Worm (Caenorhabditis elegans) whole organism, late embryonic: ENCODE results near the gene npr-40.

Source experiments
- F13H6.1 ChIP-seq: sonication (generic microtip); optimal IDR thresholded peaks from 2 replicates; lab custom pipeline; 2016; ENCODE audit warnings: missing genetic modification characterization, missing compliant biosample characterization
- ceh-24 ChIP-seq: sonication (generic microtip); optimal IDR thresholded peaks from 2 replicates; lab custom pipeline; 2016; ENCODE audit warnings: mild to moderate bottlenecking, missing genetic modification characterization, missing compliant biosample characterization
- ceh-9 ChIP-seq: sonication (generic microtip); optimal IDR thresholded peaks from 2 replicates; lab custom pipeline; 2016; ENCODE audit warnings: mild to moderate bottlenecking, missing genetic modification characterization, inconsistent platforms, missing compliant biosample characterization
- nhr-11 ChIP-seq: fragments of 150-350 bp; optimal IDR thresholded peaks from 2 replicates; lab custom pipeline; 2014; ENCODE audit warnings: missing biosample characterization, missing genetic modification characterization
- nhr-232 ChIP-seq: sonication (generic microtip); optimal IDR thresholded peaks from 2 replicates; lab custom pipeline; 2016; ENCODE audit warnings: missing genetic modification characterization, missing compliant biosample characterization
- pag-3 ChIP-seq: sonication (generic microtip); optimal IDR thresholded peaks from 2 replicates; lab custom pipeline; 2016; ENCODE audit warnings: missing compliant biosample characterization, missing genetic modification characterization, borderline replicate concordance

ce11 chrX:14872817-14873469, 45.7 kb upstream of the npr-40 start, which contains the start of gene F31F6.3:
- no peak for TF ChIP-seq nhr-11
- TF ChIP-seq ceh-9 = no peak
- no peak for TF ChIP-seq F13H6.1 (tag; lab: Kevin White, UChicago)
- no peak for TF ChIP-seq nhr-232 (tag; lab: Kevin White, UChicago)
- no peak for TF ChIP-seq pag-3 (tag; lab: Kevin White, UChicago)
- TF ChIP-seq ceh-24 (tag; lab: Kevin White, UChicago) = no peak
